Worm (Caenorhabditis elegans) whole organism, L1 larva: Measurements from ENCODE around the gene tat-1.
A peak's percentile ranks its signal among the peaks of the same experiment; 100 is the strongest.

Experiments used
- ces-1 ChIP-seq: fragments of 150-350 bp; optimal IDR thresholded peaks from 2 replicates; lab custom pipeline; 2014; ENCODE audit warnings: missing biosample characterization, missing genetic modification reagents, missing genetic modification characterization
- efl-1 ChIP-seq, 4 experiments: fragments of 150-350 bp; optimal IDR thresholded peaks in 3 of 4; peaks in 1 of 4; 1 replicate in 1 of 4; 2 replicates in 3 of 4; lab custom pipeline; 2014; ENCODE audit warnings: missing biosample characterization in 2 of 4, missing genetic modification characterization in 2 of 4, missing genetic modification reagents in 2 of 4
- grh-1 ChIP-seq: fragments of 200-800 bp; sonication (Bioruptor generic); IDR thresholded peaks from 2 replicates; pipeline ENCODE4 v1.3.6; 2022; ENCODE audit warnings: missing genetic modification reagents, missing genetic modification characterization, missing compliant biosample characterization
- lin-14 ChIP-seq: fragments of 200-800 bp; sonication (Bioruptor generic); optimal IDR thresholded peaks from 2 replicates; lab custom pipeline; 2018; ENCODE audit warnings: mild to moderate bottlenecking, missing genetic modification characterization, moderate library complexity, missing compliant biosample characterization
- mab-9 ChIP-seq: fragments of 200-800 bp; sonication (Bioruptor generic); IDR thresholded peaks from 2 replicates; pipeline ENCODE4 v1.3.6; 2022; ENCODE audit warnings: missing genetic modification reagents, missing genetic modification characterization, missing compliant biosample characterization
- mef-2 ChIP-seq: fragments of 150-350 bp; optimal IDR thresholded peaks from 2 replicates; lab custom pipeline; 2014; ENCODE audit warnings: missing biosample characterization, missing genetic modification characterization
- snu-23 ChIP-seq: sonication (generic microtip); optimal IDR thresholded peaks from 2 replicates; lab custom pipeline; 2016; ENCODE audit warnings: missing genetic modification characterization, missing compliant biosample characterization
- sox-4 ChIP-seq: sonication (generic microtip); optimal IDR thresholded peaks from 2 replicates; lab custom pipeline; 2016; ENCODE audit warnings: missing genetic modification characterization, missing compliant biosample characterization
- unc-30 ChIP-seq: sonication (generic microtip); optimal IDR thresholded peaks from 2 replicates; lab custom pipeline; 2017; ENCODE audit warnings: missing biosample characterization, missing genetic modification characterization

tat-1 gene

DNA sequence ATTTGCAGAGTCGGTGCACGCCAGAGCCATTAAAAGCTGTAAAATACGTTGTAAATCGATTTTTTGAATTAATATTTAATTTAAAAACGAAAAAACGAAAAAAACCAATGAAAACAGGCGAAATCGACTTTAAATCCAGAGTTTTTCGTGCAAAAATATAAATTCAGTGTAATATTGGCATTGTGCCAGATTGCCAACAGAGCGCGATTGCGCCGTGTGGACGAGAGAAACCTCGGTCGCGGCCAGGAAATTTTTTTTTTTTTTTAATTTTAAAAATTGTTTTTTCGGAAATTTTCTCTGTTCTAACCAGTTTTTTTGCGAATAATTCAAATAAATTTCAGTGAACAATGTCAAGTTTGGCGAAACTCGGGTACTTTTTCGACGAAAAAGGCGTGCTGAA is 70.2 kb downstream of the tat-1 start, which contains the start of the genes pph-4.1 and Y75B8A.31 (continued):
- no peak for TF ChIP-seq mef-2 (tag; lab: Kevin White, UChicago)
- peak; percentile 80 for TF ChIP-seq sox-4 (tag; lab: Kevin White, UChicago)
- peak; percentile 74 for TF ChIP-seq mab-9
- TF ChIP-seq lin-14: no peak
- no peak for TF ChIP-seq ces-1
- peak; percentile 92 for TF ChIP-seq snu-23 (GFP tag; lab: Kevin White, UChicago)

ce11 chrIII:12349027-12349426 is 72.5 kb downstream of the tat-1 start:
- TF ChIP-seq grh-1 (GFP tag; lab: Robert Waterston, UW): no peak
- TF ChIP-seq unc-30 (tag; lab: Kevin White, UChicago): no peak
- no peak for TF ChIP-seq efl-1 (optimal IDR thresholded peaks at IDR 0.05; lab: Kevin White, UChicago)
- peak in 1 of 2 experiments; percentile 34 for TF ChIP-seq efl-1 (GFP tag; optimal IDR thresholded peaks at IDR 0.05 in 1 of 2; lab: Kevin White, UChicago)
